Fruit fly (Drosophila melanogaster) whole organism, embryonic: Measurements from ENCODE around the gene CG4230.

Source experiments
- CG10267 ChIP-seq: fragments of 200-800 bp; sonication (Bioruptor generic); optimal IDR thresholded peaks from 2 replicates; lab custom pipeline; 2018; ENCODE audit warnings: missing biosample characterization, mild to moderate bottlenecking, missing genetic modification characterization, moderate library complexity
- CG12071 ChIP-seq: fragments of 200-800 bp; sonication (Bioruptor generic); optimal IDR thresholded peaks from 3 replicates; lab custom pipeline; 2018; ENCODE audit warnings: missing biosample characterization, mild to moderate bottlenecking, missing genetic modification characterization
- CG12219 ChIP-seq: fragments of 200-800 bp; sonication (Bioruptor generic); optimal IDR thresholded peaks from 3 replicates; lab custom pipeline; 2018; ENCODE audit warnings: missing biosample characterization, mild to moderate bottlenecking, missing genetic modification characterization
- CG12659 ChIP-seq: fragments of 200-800 bp; sonication (Bioruptor generic); optimal IDR thresholded peaks from 3 replicates; lab custom pipeline; 2017; ENCODE audit warnings: mild to moderate bottlenecking, missing biosample characterization, missing genetic modification reagents, missing genetic modification characterization
- CG14860 ChIP-seq: fragments of 200-800 bp; sonication (Bioruptor generic); IDR thresholded peaks from 3 replicates; pipeline ENCODE4 v1.3.6; 2022; ENCODE audit warnings: missing biosample characterization, missing genetic modification characterization; ENCODE audit not compliant: partially characterized antibody
- CG15696 ChIP-seq: fragments of 200-800 bp; sonication (Bioruptor generic); optimal IDR thresholded peaks from 2 replicates; lab custom pipeline; 2019; ENCODE audit warnings: missing biosample characterization, mild to moderate bottlenecking, missing genetic modification characterization, moderate library complexity
- CG17328 ChIP-seq: fragments of 200-800 bp; sonication (Bioruptor generic); IDR thresholded peaks from 2 replicates; pipeline ENCODE4 v1.3.6; 2022; ENCODE audit warnings: missing biosample characterization, missing genetic modification characterization
- CG17361 ChIP-seq: fragments of 200-800 bp; sonication (Bioruptor generic); IDR thresholded peaks from 3 replicates; pipeline ENCODE4 v1.3.6; 2022; ENCODE audit warnings: missing biosample characterization, missing genetic modification characterization
- CG17829 ChIP-seq: fragments of 200-800 bp; optimal IDR thresholded peaks from 2 replicates; lab custom pipeline; 2019; ENCODE audit warnings: missing biosample characterization, mild to moderate bottlenecking, missing genetic modification characterization, moderate library complexity
- CG34422 ChIP-seq: fragments of 200-800 bp; sonication (Bioruptor generic); IDR thresholded peaks from 3 replicates; pipeline ENCODE4 v1.3.6; 2022; ENCODE audit warnings: missing biosample characterization, missing genetic modification characterization
- CG4424 ChIP-seq: fragments of 200-800 bp; sonication (Bioruptor generic); optimal IDR thresholded peaks from 3 replicates; lab custom pipeline; 2016; ENCODE audit warnings: missing biosample characterization, missing genetic modification characterization
- CG6791 ChIP-seq: fragments of 200-800 bp; sonication (Bioruptor generic); IDR thresholded peaks from 3 replicates; pipeline ENCODE4 v1.3.6; 2022; ENCODE audit warnings: missing biosample characterization, missing genetic modification characterization; ENCODE audit not compliant: partially characterized antibody
- CG7839 ChIP-seq: fragments of 200-800 bp; sonication (Bioruptor generic); optimal IDR thresholded peaks from 3 replicates; lab custom pipeline; 2018; ENCODE audit warnings: missing biosample characterization, mild to moderate bottlenecking, missing genetic modification characterization, moderate library complexity
- CG7928 ChIP-seq: fragments of 200-800 bp; sonication (Bioruptor generic); optimal IDR thresholded peaks from 2 replicates; lab custom pipeline; 2017; ENCODE audit warnings: missing biosample characterization, mild to moderate bottlenecking, missing genetic modification characterization
- CG8924 ChIP-seq: fragments of 200-800 bp; optimal IDR thresholded peaks from 3 replicates; lab custom pipeline; 2019; ENCODE audit warnings: missing biosample characterization, mild to moderate bottlenecking, missing genetic modification characterization, moderate library complexity
- CG9727 ChIP-seq: fragments of 200-800 bp; sonication (Bioruptor generic); optimal IDR thresholded peaks from 3 replicates; lab custom pipeline; 2017; ENCODE audit warnings: missing biosample characterization, mild to moderate bottlenecking, missing genetic modification characterization
- CG9817 ChIP-seq: fragments of 200-800 bp; sonication (Bioruptor generic); optimal IDR thresholded peaks from 2 replicates; lab custom pipeline; 2018; ENCODE audit warnings: missing biosample characterization, mild to moderate bottlenecking, missing genetic modification characterization, moderate library complexity
- CHES-1-like ChIP-seq: fragments of 200-800 bp; sonication (Bioruptor generic); optimal IDR thresholded peaks from 2 replicates; lab custom pipeline; 2016; ENCODE audit warnings: missing biosample characterization, missing genetic modification characterization
- CTCF ChIP-seq: fragments of 200-800 bp; sonication (Bioruptor generic); optimal IDR thresholded peaks from 2 replicates; lab custom pipeline; 2017; ENCODE audit warnings: missing biosample characterization, mild to moderate bottlenecking, missing genetic modification characterization, moderate library complexity
- Dll ChIP-seq: fragments of 200-800 bp; sonication (Bioruptor generic); IDR thresholded peaks from 4 replicates; pipeline ENCODE4 v1.3.6; 2022; ENCODE audit warnings: missing biosample characterization, missing genetic modification characterization; ENCODE audit not compliant: partially characterized antibody
- E2f2 ChIP-seq: fragments of 200-800 bp; sonication (Bioruptor generic); IDR thresholded peaks from 2 replicates; pipeline ENCODE4 v1.3.6; 2022; ENCODE audit warnings: missing biosample characterization, missing genetic modification characterization
- Lpt ChIP-seq: fragments of >200 bp; optimal IDR thresholded peaks from 2 replicates; lab custom pipeline; 2018; ENCODE audit warnings: missing biosample characterization, missing genetic modification characterization
- MESR4 ChIP-seq: fragments of 200-800 bp; sonication (Bioruptor generic); optimal IDR thresholded peaks from 2 replicates; lab custom pipeline; 2018; ENCODE audit warnings: missing biosample characterization, mild to moderate bottlenecking, missing genetic modification characterization, moderate library complexity
- Mad ChIP-seq: fragments of 200-800 bp; sonication (Bioruptor generic); optimal IDR thresholded peaks from 2 replicates; lab custom pipeline; 2016; ENCODE audit warnings: missing biosample characterization, missing genetic modification characterization
- Med ChIP-seq: fragments of 200-800 bp; sonication (Bioruptor generic); peaks from one replicate; lab custom pipeline; 2016; ENCODE audit warnings: missing biosample characterization, missing genetic modification characterization, mild to moderate bottlenecking, inconsistent platforms, moderate library complexity
- Six4 ChIP-seq: fragments of 200-800 bp; sonication (Bioruptor generic); optimal IDR thresholded peaks from 2 replicates; lab custom pipeline; 2016; ENCODE audit warnings: missing biosample characterization, missing genetic modification characterization
- Sry-δ ChIP-seq: fragments of 200-800 bp; sonication (Bioruptor generic); optimal IDR thresholded peaks from 2 replicates; lab custom pipeline; 2016; ENCODE audit warnings: missing biosample characterization, missing genetic modification characterization
- al ChIP-seq: fragments of 200-800 bp; sonication (Bioruptor generic); IDR thresholded peaks from 2 replicates; pipeline ENCODE4 v1.3.6; 2022; ENCODE audit warnings: missing biosample characterization, missing genetic modification characterization
- ash1 ChIP-seq: fragments of 200-800 bp; sonication (Bioruptor generic); optimal IDR thresholded peaks from 2 replicates; lab custom pipeline; 2018; ENCODE audit warnings: missing biosample characterization, mild to moderate bottlenecking, missing genetic modification characterization
- bab2 ChIP-seq: fragments of 200-800 bp; sonication (Bioruptor generic); optimal IDR thresholded peaks from 2 replicates; lab custom pipeline; 2016; ENCODE audit warnings: missing biosample characterization, missing genetic modification characterization
- br ChIP-seq: fragments of >200 bp; optimal IDR thresholded peaks from 2 replicates; lab custom pipeline; 2017
- cad ChIP-seq: fragments of >200 bp; optimal IDR thresholded peaks from 2 replicates; lab custom pipeline; 2017; ENCODE audit warnings: missing biosample characterization, missing genetic modification characterization
- chm ChIP-seq: fragments of 200-800 bp; sonication (Bioruptor generic); IDR thresholded peaks from 2 replicates; pipeline ENCODE4 v1.3.6; 2022; ENCODE audit warnings: missing biosample characterization, missing genetic modification characterization
- dmrt11E ChIP-seq: fragments of 200-800 bp; sonication (Bioruptor generic); optimal IDR thresholded peaks from 3 replicates; lab custom pipeline; 2018; ENCODE audit warnings: missing biosample characterization, mild to moderate bottlenecking, missing genetic modification characterization, moderate library complexity
- en ChIP-seq: fragments of 200-800 bp; sonication (Bioruptor generic); optimal IDR thresholded peaks from 2 replicates; lab custom pipeline; 2016; ENCODE audit warnings: missing biosample characterization, missing genetic modification characterization
- gfzf ChIP-seq: fragments of 200-800 bp; sonication (Bioruptor generic); optimal IDR thresholded peaks from 2 replicates; lab custom pipeline; 2016; ENCODE audit warnings: missing biosample characterization, mild to moderate bottlenecking, missing genetic modification characterization, moderate library complexity
- grau ChIP-seq: fragments of 200-800 bp; optimal IDR thresholded peaks from 3 replicates; lab custom pipeline; 2019; ENCODE audit warnings: missing biosample characterization, mild to moderate bottlenecking, missing genetic modification characterization, moderate library complexity
- gsb ChIP-seq: fragments of 200-800 bp; sonication (Bioruptor generic); IDR thresholded peaks from 2 replicates; pipeline ENCODE4 v1.3.6; 2022; ENCODE audit warnings: missing biosample characterization, missing genetic modification characterization
- inv ChIP-seq: fragments of 200-800 bp; sonication (Bioruptor generic); IDR thresholded peaks from 2 replicates; pipeline ENCODE4 v1.3.6; 2022; ENCODE audit warnings: missing biosample characterization, missing genetic modification characterization; ENCODE audit not compliant: partially characterized antibody
- jigr1 ChIP-seq: fragments of 200-800 bp; sonication (Bioruptor generic); IDR thresholded peaks from 3 replicates; pipeline ENCODE4 v1.3.6; 2022; ENCODE audit warnings: missing biosample characterization, missing genetic modification characterization
- jumu ChIP-seq: fragments of 200-800 bp; sonication (Bioruptor generic); optimal IDR thresholded peaks from 3 replicates; lab custom pipeline; 2016; ENCODE audit warnings: missing biosample characterization, missing genetic modification characterization
- knrl ChIP-seq: fragments of 200-800 bp; sonication (Bioruptor generic); IDR thresholded peaks from 3 replicates; pipeline ENCODE4 v1.3.6; 2022; ENCODE audit warnings: missing biosample characterization, missing genetic modification characterization; ENCODE audit not compliant: partially characterized antibody
- nerfin-1 ChIP-seq: fragments of 200-800 bp; sonication (Bioruptor generic); optimal IDR thresholded peaks from 3 replicates; lab custom pipeline; 2019; ENCODE audit warnings: missing biosample characterization, mild to moderate bottlenecking, missing genetic modification characterization, moderate library complexity
- pfk ChIP-seq: fragments of 200-800 bp; sonication (Bioruptor generic); optimal IDR thresholded peaks from 2 replicates; lab custom pipeline; 2018; ENCODE audit warnings: missing biosample characterization, mild to moderate bottlenecking, missing genetic modification characterization, moderate library complexity
- sim ChIP-seq: fragments of 200-800 bp; sonication (Bioruptor generic); IDR thresholded peaks from 2 replicates; pipeline ENCODE4 v1.3.6; 2022; ENCODE audit warnings: missing biosample characterization, missing genetic modification characterization
- sna ChIP-seq: fragments of 200-800 bp; sonication (Bioruptor generic); IDR thresholded peaks from 2 replicates; pipeline ENCODE4 v1.3.6; 2022; ENCODE audit warnings: missing biosample characterization, missing genetic modification characterization; ENCODE audit not compliant: partially characterized antibody
- sob ChIP-seq: fragments of 200-800 bp; sonication (Bioruptor generic); IDR thresholded peaks from 2 replicates; pipeline ENCODE4 v1.3.6; 2022; ENCODE audit warnings: missing biosample characterization, missing genetic modification characterization
- stwl ChIP-seq: fragments of 200-800 bp; sonication (Bioruptor generic); optimal IDR thresholded peaks from 3 replicates; lab custom pipeline; 2018; ENCODE audit warnings: missing biosample characterization, mild to moderate bottlenecking, missing genetic modification characterization, moderate library complexity
- sug ChIP-seq: fragments of 200-800 bp; optimal IDR thresholded peaks from 2 replicates; lab custom pipeline; 2019; ENCODE audit warnings: missing biosample characterization, mild to moderate bottlenecking, missing genetic modification characterization, moderate library complexity
- unc-4 ChIP-seq: fragments of 200-800 bp; sonication (Bioruptor generic); IDR thresholded peaks from 2 replicates; pipeline ENCODE4 v1.3.6; 2022; ENCODE audit warnings: missing biosample characterization, missing genetic modification characterization; ENCODE audit not compliant: partially characterized antibody
- usp ChIP-seq: fragments of >200 bp; optimal IDR thresholded peaks from 2 replicates; lab custom pipeline; 2017; ENCODE audit warnings: missing biosample characterization, missing genetic modification characterization

CG4230 gene

dm6 chr2L:5054953-5055352 is 41.1 kb upstream of the CG4230 start, which contains the start of the genes CG14036 and His3.3A (continued):
- TF ChIP-seq MESR4 (GFP tag; lab: Kevin White, UChicago) (peak; percentile 89), CG7928 (GFP tag; lab: Kevin White, UChicago) (peak; percentile 1), al (GFP tag; lab: Robert Waterston, UW) (no peak), br (no peak), nerfin-1 (tag; lab: Kevin White, UChicago) (peak; percentile 20), CG4424 (GFP tag; lab: Kevin White, UChicago) (no peak), CG12071 (GFP tag; lab: Kevin White, UChicago) (no peak), Med (GFP tag; lab: Kevin White, UChicago) (peak; percentile 87), grau (tag; lab: Kevin White, UChicago) (peak; percentile 15), knrl (GFP tag; lab: Robert Waterston, UW) (peak; percentile 52; the same call in 2 of the 3 replicates), ash1 (GFP tag; lab: Kevin White, UChicago) (peak; percentile 13), usp (no peak), sna (GFP tag; lab: Robert Waterston, UW) (peak; percentile 66), CG34422 (peak; percentile 75; the same call in 2 of the 3 replicates), CG6791 (GFP tag; lab: Robert Waterston, UW) (peak; percentile 70; the same call in 2 of the 3 replicates), CG12659 (GFP tag; lab: Kevin White, UChicago) (peak; percentile 64), CTCF (GFP tag; lab: Kevin White, UChicago) (peak; percentile 33), en (GFP tag; lab: Kevin White, UChicago) (no peak), CG8924 (tag; lab: Kevin White, UChicago) (peak; percentile 49), sim (GFP tag; lab: Robert Waterston, UW) (no peak), Sry-δ (GFP tag; lab: Kevin White, UChicago) (peak; percentile 65), stwl (tag; lab: Kevin White, UChicago) (peak; percentile 72), cad (GFP tag; lab: Kevin White, UChicago) (no peak), Lpt (GFP tag; lab: Kevin White, UChicago) (no peak), inv (peak; percentile 43; the same call in 1 of the 2 replicates), sug (tag; lab: Kevin White, UChicago) (peak; percentile 43), CG9727 (GFP tag; lab: Kevin White, UChicago) (peak; percentile 32), CG7839 (no peak), gsb (GFP tag; lab: Robert Waterston, UW) (0 out of 2 replicates have a peak, but pooled peaks have one; percentile 32), CG10267 (tag; lab: Kevin White, UChicago) (peak; percentile 67), jigr1 (GFP tag; lab: Robert Waterston, UW) (no peak), sob (GFP tag; lab: Robert Waterston, UW) (0 out of 2 replicates have a peak, but pooled peaks have one; percentile 22), chm (GFP tag; lab: Robert Waterston, UW) (peak; percentile 27; the same call in 1 of the 2 replicates), Mad (GFP tag; lab: Kevin White, UChicago) (no peak), CG9817 (peak; percentile 11), CG17361 (GFP tag; lab: Robert Waterston, UW) (peak; percentile 40; the same call in 1 of the 3 replicates), jumu (GFP tag; lab: Kevin White, UChicago) (peak; percentile 24), Dll (GFP tag; lab: Robert Waterston, UW) (peak; percentile 56; the same call in 1 of the 4 replicates), Six4 (GFP tag; lab: Kevin White, UChicago) (no peak), CG17328 (GFP tag; lab: Robert Waterston, UW) (0 out of 2 replicates have a peak, but pooled peaks have one; percentile 21), CG15696 (peak; percentile 21), gfzf (GFP tag; lab: Kevin White, UChicago) (peak; percentile 73), CG14860 (GFP tag; lab: Robert Waterston, UW) (peak; percentile 58; the same call in 2 of the 3 replicates), CHES-1-like (peak; percentile 53), CG12219 (GFP tag; lab: Kevin White, UChicago) (no peak), dmrt11E (tag; lab: Kevin White, UChicago) (peak; percentile 11), pfk (GFP tag; lab: Kevin White, UChicago) (no peak), bab2 (GFP tag; lab: Kevin White, UChicago) (peak; percentile 6), CG17829 (tag; lab: Kevin White, UChicago) (peak; percentile 56), unc-4 (GFP tag; lab: Robert Waterston, UW) (peak; percentile 69), E2f2 (GFP tag; lab: Robert Waterston, UW) (peak; percentile 91)
